Fruit fly (Drosophila melanogaster): Measurements from ENCODE around the gene C3G.

C3G gene

DNA sequence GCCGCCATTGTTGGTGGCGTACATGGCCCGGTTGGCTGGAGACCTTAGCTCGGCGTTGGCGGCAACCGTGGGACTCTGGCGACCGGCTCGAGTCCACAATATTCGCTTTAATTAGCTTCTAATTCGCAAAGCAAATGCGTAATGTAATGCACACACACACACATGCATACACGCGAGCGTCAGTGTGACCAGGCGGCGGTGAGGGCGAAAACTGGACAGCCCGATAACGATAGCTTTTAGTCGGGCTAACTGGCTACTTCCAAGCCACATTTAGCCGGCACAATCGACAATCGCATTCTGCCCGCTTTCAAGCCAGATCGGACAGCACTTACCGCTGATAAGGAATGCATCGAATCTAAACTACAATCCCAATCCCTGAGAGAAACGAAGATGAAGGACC is 17.3 kb upstream of the C3G start, which contains the start of the genes Nf-YC and xit (continued):
- TF ChIP-seq B-H2 (GFP tag; optimal IDR thresholded peaks at IDR 0.05): no peak
- peak; percentile 36 for TF ChIP-seq HmgD (GFP tag; optimal IDR thresholded peaks at IDR 0.05)
- TF ChIP-seq MTF-1 (GFP tag; optimal IDR thresholded peaks at IDR 0.05; ENCODE audit: borderline replicate concordance): no peak
- TF ChIP-seq pho (GFP tag; optimal IDR thresholded peaks at IDR 0.05): no peak
- no peak for TF ChIP-seq da (GFP tag; optimal IDR thresholded peaks at IDR 0.05)
- no peak for TF ChIP-seq klu (GFP tag; IDR thresholded peaks at IDR 0.05)
- no peak for TF ChIP-seq emc (GFP tag; optimal IDR thresholded peaks at IDR 0.05)
- TF ChIP-seq Awh (GFP tag; IDR thresholded peaks at IDR 0.05): no peak
- TF ChIP-seq CG6654 (GFP tag; optimal IDR thresholded peaks at IDR 0.05): no peak
- no peak for TF ChIP-seq pfk (GFP tag; optimal IDR thresholded peaks at IDR 0.05)
- TF ChIP-seq CG31388 (GFP tag; optimal IDR thresholded peaks at IDR 0.05): no peak
- no peak for TF ChIP-seq stwl (tag; optimal IDR thresholded peaks at IDR 0.05)
- TF ChIP-seq salm (tag; optimal IDR thresholded peaks at IDR 0.05): no peak
- no peak for TF ChIP-seq kni (GFP tag; optimal IDR thresholded peaks at IDR 0.05)
- TF ChIP-seq CG17568 (GFP tag; optimal IDR thresholded peaks at IDR 0.05): no peak
- TF ChIP-seq Stat92E (GFP tag; optimal IDR thresholded peaks at IDR 0.05): no peak
- TF ChIP-seq CG2116 (GFP tag; optimal IDR thresholded peaks at IDR 0.05): peak; percentile 65
- TF ChIP-seq C15 (GFP tag; IDR thresholded peaks at IDR 0.05): no peak
- no peak for TF ChIP-seq ERR (GFP tag; optimal IDR thresholded peaks at IDR 0.05)
- no peak for TF ChIP-seq CG11723 (GFP tag; optimal IDR thresholded peaks at IDR 0.05)
- TF ChIP-seq seq (GFP tag; IDR thresholded peaks at IDR 0.05): no peak
- TF ChIP-seq Nf-YC (tag; optimal IDR thresholded peaks at IDR 0.05): no peak
- TF ChIP-seq gfzf (GFP tag; optimal IDR thresholded peaks at IDR 0.05): peak; percentile 80
- TF ChIP-seq grn (GFP tag; optimal IDR thresholded peaks at IDR 0.05): no peak
- TF ChIP-seq CG43689 (GFP tag; IDR thresholded peaks at IDR 0.05): no peak
- no peak for TF ChIP-seq CG6689 (GFP tag; IDR thresholded peaks at IDR 0.05)
- TF ChIP-seq Abd-B (GFP tag; optimal IDR thresholded peaks at IDR 0.05): no peak
- TF ChIP-seq Trl (optimal IDR thresholded peaks at IDR 0.05): no peak
- no peak for TF ChIP-seq Trl (GFP tag; optimal IDR thresholded peaks at IDR 0.05)
- no peak for TF ChIP-seq CG30431 (GFP tag; optimal IDR thresholded peaks at IDR 0.05)
- peak; percentile 43; the same call in 1 of the 3 replicates for TF ChIP-seq vnd (GFP tag; IDR thresholded peaks at IDR 0.05; ENCODE audit: partially characterized antibody)
- no peak for TF ChIP-seq jumu (GFP tag; optimal IDR thresholded peaks at IDR 0.05)
- no peak for TF ChIP-seq CG17359 (tag; optimal IDR thresholded peaks at IDR 0.05)
- TF ChIP-seq YL-1 (GFP tag; optimal IDR thresholded peaks at IDR 0.05): peak; percentile 87
- TF ChIP-seq NK7.1 (GFP tag; optimal IDR thresholded peaks at IDR 0.05): no peak
- no peak for TF ChIP-seq ham (GFP tag; IDR thresholded peaks at IDR 0.05)
- TF ChIP-seq Hr39 (optimal IDR thresholded peaks at IDR 0.05): no peak
- no peak for TF ChIP-seq ro (GFP tag; IDR thresholded peaks at IDR 0.05)
- TF ChIP-seq Fer2 (tag; optimal IDR thresholded peaks at IDR 0.05): no peak
- TF ChIP-seq CG34376 (GFP tag; optimal IDR thresholded peaks at IDR 0.05): no peak
- no peak for TF ChIP-seq Hr51 (GFP tag; optimal IDR thresholded peaks at IDR 0.05)
- no peak for TF ChIP-seq Blimp-1 (GFP tag; optimal IDR thresholded peaks at IDR 0.05)
- TF ChIP-seq zen2 (GFP tag; IDR thresholded peaks at IDR 0.05; ENCODE audit: partially characterized antibody): peak; percentile 41; the same call in 1 of the 3 replicates
- TF ChIP-seq CG7372 (GFP tag; IDR thresholded peaks at IDR 0.05): no peak
- no peak for TF ChIP-seq CG16815 (GFP tag; optimal IDR thresholded peaks at IDR 0.05)
- no peak for TF ChIP-seq CG5953 (GFP tag; IDR thresholded peaks at IDR 0.05)
- TF ChIP-seq phol (tag; optimal IDR thresholded peaks at IDR 0.05): peak; percentile 19
- no peak for TF ChIP-seq sisA (GFP tag; IDR thresholded peaks at IDR 0.05)
- TF ChIP-seq en (GFP tag; optimal IDR thresholded peaks at IDR 0.05): no peak
- TF ChIP-seq ac (GFP tag; optimal IDR thresholded peaks at IDR 0.05): no peak
- TF ChIP-seq gro (GFP tag; optimal IDR thresholded peaks at IDR 0.05): no peak
- no peak for TF ChIP-seq CG4360 (GFP tag; IDR thresholded peaks at IDR 0.05)

Measured in whole organism, embryonic.